Fruit fly (Drosophila melanogaster): ENCODE data around the gene CG42245.
A peak's percentile ranks its signal among the peaks of the same experiment; 100 is the strongest.

The CG42245 gene

dm6 chr3L:2600144-2600543 is 31.4 kb upstream of the CG42245 start, which contains the start of gene CG16986 (continued):
- no peak for TF ChIP-seq inv (GFP tag; IDR thresholded peaks at IDR 0.05; ENCODE audit: partially characterized antibody)
- no peak for TF ChIP-seq lilli (GFP tag; optimal IDR thresholded peaks at IDR 0.05)
- TF ChIP-seq CG2116 (GFP tag; optimal IDR thresholded peaks at IDR 0.05) = peak; percentile 33
- no peak for TF ChIP-seq CG12104 (GFP tag; optimal IDR thresholded peaks at IDR 0.05)
- 0 out of 2 replicates have a peak, but pooled peaks have one; percentile 49 for TF ChIP-seq bbx (GFP tag; IDR thresholded peaks at IDR 0.05; ENCODE audit: partially characterized antibody)
- no peak for TF ChIP-seq H15 (GFP tag; IDR thresholded peaks at IDR 0.05)
- TF ChIP-seq CG7372 (GFP tag; IDR thresholded peaks at IDR 0.05) = no peak
- TF ChIP-seq CG10366 (GFP tag; IDR thresholded peaks at IDR 0.05) = no peak

DNA sequence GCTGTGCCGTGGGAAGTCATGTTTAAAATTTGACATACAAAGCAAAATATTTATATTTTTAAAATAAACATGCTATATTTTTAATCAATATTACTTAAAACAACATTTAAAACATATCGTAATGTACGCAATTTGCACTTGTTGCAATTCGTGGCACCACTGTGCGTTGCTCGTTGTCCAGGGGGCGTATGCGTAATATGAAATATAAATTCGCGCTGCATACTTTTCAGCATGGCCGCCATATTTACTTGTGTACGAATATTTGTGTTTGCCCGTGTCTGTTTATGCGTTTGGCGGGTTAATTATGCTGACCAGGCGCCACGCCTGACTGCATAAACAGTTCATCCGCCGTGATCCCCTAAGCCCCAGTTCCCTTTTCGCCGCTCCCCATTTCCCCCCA is 22.7 kb upstream of the CG42245 start:
- no peak for TF ChIP-seq CG4360 (GFP tag; IDR thresholded peaks at IDR 0.05)
- no peak for TF ChIP-seq CG32772 (GFP tag; IDR thresholded peaks at IDR 0.05)
- no peak for TF ChIP-seq pho (GFP tag; optimal IDR thresholded peaks at IDR 0.05)
- no peak for TF ChIP-seq TFAM (GFP tag; optimal IDR thresholded peaks at IDR 0.05)
- TF ChIP-seq CG14014 (GFP tag; IDR thresholded peaks at IDR 0.05) = no peak
- no peak for TF ChIP-seq CG12744 (GFP tag; optimal IDR thresholded peaks at IDR 0.05)
- TF ChIP-seq CG6813 (GFP tag; optimal IDR thresholded peaks at IDR 0.05) = no peak
- TF ChIP-seq CG13894 (tag; optimal IDR thresholded peaks at IDR 0.05) = no peak
- peak; percentile 43 for TF ChIP-seq phol (tag; optimal IDR thresholded peaks at IDR 0.05)
- no peak for TF ChIP-seq ATbp (GFP tag; optimal IDR thresholded peaks at IDR 0.05)
- TF ChIP-seq CTCF (GFP tag; optimal IDR thresholded peaks at IDR 0.05) = peak; percentile 51
- peak; percentile 82 for TF ChIP-seq CG7372 (GFP tag; IDR thresholded peaks at IDR 0.05)
- TF ChIP-seq fd64A (GFP tag; optimal IDR thresholded peaks at IDR 0.05) = no peak
- TF ChIP-seq D (optimal IDR thresholded peaks at IDR 0.05) = no peak
- no peak for TF ChIP-seq D (GFP tag; optimal IDR thresholded peaks at IDR 0.05)
- TF ChIP-seq CG4282 (GFP tag; optimal IDR thresholded peaks at IDR 0.05) = no peak
- TF ChIP-seq sug (tag; optimal IDR thresholded peaks at IDR 0.05) = no peak
- no peak for TF ChIP-seq slou (GFP tag; optimal IDR thresholded peaks at IDR 0.05)
- TF ChIP-seq Eip74EF (GFP tag; optimal IDR thresholded peaks at IDR 0.05) = no peak
- TF ChIP-seq trh (GFP tag; optimal IDR thresholded peaks at IDR 0.05) = no peak
- TF ChIP-seq CG10267 (tag; optimal IDR thresholded peaks at IDR 0.05) = no peak
- no peak for TF ChIP-seq CG3838 (GFP tag; optimal IDR thresholded peaks at IDR 0.05)
- TF ChIP-seq Rfx (GFP tag; IDR thresholded peaks at IDR 0.05) = no peak
- TF ChIP-seq sens (GFP tag) = peak; percentile 62
- TF ChIP-seq HLH3B (GFP tag; IDR thresholded peaks at IDR 0.05) = no peak

DNA sequence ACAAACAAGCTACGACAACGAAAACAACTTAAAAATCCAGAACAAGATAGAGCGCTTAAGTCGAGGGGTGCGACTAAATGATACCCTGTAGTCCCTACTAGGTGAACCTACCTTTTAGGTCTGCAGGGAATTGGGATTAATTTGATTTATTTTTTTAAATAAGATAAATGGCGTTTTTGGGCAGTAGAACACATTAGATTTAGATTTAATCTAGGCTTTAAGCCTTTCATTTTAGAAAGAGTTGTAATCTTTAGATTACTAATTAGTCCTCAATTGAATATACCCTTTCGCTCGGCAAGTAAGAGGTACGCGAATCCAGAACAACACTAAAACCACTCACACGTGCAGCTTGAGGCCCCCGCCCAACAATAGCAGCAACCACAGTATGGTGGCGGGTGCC is 17.3 kb upstream of the CG42245 start:
- peak; percentile 15 for TF ChIP-seq D19B (GFP tag; optimal IDR thresholded peaks at IDR 0.05)
- TF ChIP-seq tup (GFP tag; optimal IDR thresholded peaks at IDR 0.05) = no peak
- TF ChIP-seq row (GFP tag; IDR thresholded peaks at IDR 0.05) = peak; percentile 39; the same call in 1 of the 3 replicates
- peak; percentile 27; the same call in 1 of the 2 replicates for TF ChIP-seq Drgx (GFP tag; IDR thresholded peaks at IDR 0.05)
- TF ChIP-seq oc (tag; optimal IDR thresholded peaks at IDR 0.05) = no peak

- TF ChIP-seq D19A (tag; optimal IDR thresholded peaks at IDR 0.05) (no peak), CG8765 (GFP tag; IDR thresholded peaks at IDR 0.05) (no peak), chm (GFP tag; IDR thresholded peaks at IDR 0.05) (no peak), Dp (GFP tag; optimal IDR thresholded peaks at IDR 0.05) (no peak), CG12391 (tag; optimal IDR thresholded peaks at IDR 0.05) (no peak), PHDP (tag; optimal IDR thresholded peaks at IDR 0.05) (no peak), CG11247 (GFP tag; IDR thresholded peaks at IDR 0.05) (no peak), pnt (GFP tag; optimal IDR thresholded peaks at IDR 0.05) (no peak), CG15479 (GFP tag; optimal IDR thresholded peaks at IDR 0.05) (peak; percentile 7), sob (GFP tag; IDR thresholded peaks at IDR 0.05) (0 out of 2 replicates have a peak, but pooled peaks have one; percentile 6), ro (GFP tag; IDR thresholded peaks at IDR 0.05) (0 out of 2 replicates have a peak, but pooled peaks have one; percentile 22), Bgb (GFP tag; IDR thresholded peaks at IDR 0.05; ENCODE audit: partially characterized antibody) (no peak), CG9609 (GFP tag; optimal IDR thresholded peaks at IDR 0.05) (no peak)
Observed at dm6 chr3L:2629964-2630363, 1.6 kb upstream of the CG42245 start, which contains the start of gene Pxn. Gene Pxn, minus strand, starts transcription at chr3L:2630064.
